Worm (Caenorhabditis elegans) whole organism, L1 larva: ENCODE results near the gene Y45F3A.5.

Source experiments
- C34B4.2 ChIP-seq: sonication (generic microtip); optimal IDR thresholded peaks from 2 replicates; lab custom pipeline; 2017; ENCODE audit warnings: mild to moderate bottlenecking, missing genetic modification characterization, missing compliant biosample characterization
- aha-1 ChIP-seq: fragments of 150-350 bp; optimal IDR thresholded peaks from 2 replicates; lab custom pipeline; 2014; ENCODE audit warnings: missing biosample characterization, missing genetic modification characterization
- alr-1 ChIP-seq: fragments of 200-800 bp; sonication (Bioruptor generic); optimal IDR thresholded peaks from 2 replicates; lab custom pipeline; 2018; ENCODE audit warnings: borderline replicate concordance, mild to moderate bottlenecking, missing genetic modification characterization, missing compliant biosample characterization
- aly-2 ChIP-seq: fragments of 150-350 bp; optimal IDR thresholded peaks from 2 replicates; lab custom pipeline; 2014; ENCODE audit warnings: missing biosample characterization, missing genetic modification characterization
- blmp-1 ChIP-seq: fragments of 150-350 bp; optimal IDR thresholded peaks from 2 replicates; lab custom pipeline; 2014; ENCODE audit warnings: missing biosample characterization, missing genetic modification characterization
- ceh-8 ChIP-seq: fragments of 200-800 bp; sonication (Bioruptor generic); optimal IDR thresholded peaks from 2 replicates; lab custom pipeline; 2018; ENCODE audit warnings: mild to moderate bottlenecking, missing genetic modification characterization, moderate library complexity, missing compliant biosample characterization
- ceh-82 ChIP-seq, 3 experiments: fragments of 150-350 bp in 1 of 3; sonication (generic microtip) in 2 of 3; optimal IDR thresholded peaks; 2 replicates each; lab custom pipeline; 2014 to 2017; ENCODE audit warnings: missing biosample characterization in 3 of 3, missing genetic modification characterization in 3 of 3
- dpl-1 ChIP-seq, 3 experiments: fragments of 150-350 bp in 2 of 3; sonication (generic microtip) in 1 of 3; optimal IDR thresholded peaks; 2 replicates each; lab custom pipeline; 2014 to 2017; ENCODE audit warnings: missing biosample characterization in 3 of 3, missing genetic modification characterization in 3 of 3, missing genetic modification reagents in 3 of 3
- dsc-1 ChIP-seq: sonication (generic microtip); optimal IDR thresholded peaks from 2 replicates; lab custom pipeline; 2016; ENCODE audit warnings: mild to moderate bottlenecking, missing genetic modification characterization, missing compliant biosample characterization
- egl-13 ChIP-seq: sonication (generic microtip); optimal IDR thresholded peaks from 2 replicates; lab custom pipeline; 2016; ENCODE audit warnings: missing genotype, missing genetic modification reagents, missing genetic modification characterization, missing compliant biosample characterization
- egl-27 ChIP-seq, 2 experiments: fragments of 150-350 bp in 1 of 2; sonication (generic microtip); optimal IDR thresholded peaks; 3 replicates each; lab custom pipeline; 2017 to 2018; ENCODE audit warnings: missing biosample characterization in 2 of 2, missing genetic modification characterization in 2 of 2, missing genetic modification reagents in 2 of 2
- elt-3 ChIP-seq, 6 experiments: fragments of 150-350 bp in 1 of 6; sonication (generic microtip); optimal IDR thresholded peaks; 2 replicates each; lab custom pipeline; 2017 to 2018; ENCODE audit warnings: missing biosample characterization in 6 of 6, missing genetic modification characterization in 6 of 6, inconsistent platforms in 1 of 6
- fos-1 ChIP-seq: fragments of 150-350 bp; optimal IDR thresholded peaks from 2 replicates; lab custom pipeline; 2014; ENCODE audit warnings: missing biosample characterization, missing genetic modification characterization
- hlh-4 ChIP-seq: sonication (generic microtip); optimal IDR thresholded peaks from 2 replicates; lab custom pipeline; 2016; ENCODE audit warnings: mild to moderate bottlenecking, missing genetic modification characterization, missing compliant biosample characterization
- lin-13 ChIP-seq: fragments of 150-350 bp; optimal IDR thresholded peaks from 2 replicates; lab custom pipeline; 2014; ENCODE audit warnings: missing biosample characterization, missing genetic modification reagents, missing genetic modification characterization
- lin-14 ChIP-seq: fragments of 200-800 bp; sonication (Bioruptor generic); optimal IDR thresholded peaks from 2 replicates; lab custom pipeline; 2018; ENCODE audit warnings: mild to moderate bottlenecking, missing genetic modification characterization, moderate library complexity, missing compliant biosample characterization
- lin-15B ChIP-seq: fragments of 150-350 bp; sonication (generic microtip); optimal IDR thresholded peaks from 3 replicates; lab custom pipeline; 2014; ENCODE audit warnings: missing biosample characterization, missing genetic modification characterization
- lsy-2 ChIP-seq, 2 experiments: fragments of 150-350 bp; optimal IDR thresholded peaks; 2 replicates each; lab custom pipeline; 2014; ENCODE audit warnings: missing biosample characterization in 2 of 2, missing genetic modification characterization in 2 of 2
- mef-2 ChIP-seq: fragments of 150-350 bp; optimal IDR thresholded peaks from 2 replicates; lab custom pipeline; 2014; ENCODE audit warnings: missing biosample characterization, missing genetic modification characterization
- mep-1 ChIP-seq: fragments of 150-350 bp; optimal IDR thresholded peaks from 2 replicates; lab custom pipeline; 2014; ENCODE audit warnings: missing biosample characterization, missing genetic modification characterization
- nhr-11 ChIP-seq: fragments of 150-350 bp; optimal IDR thresholded peaks from 2 replicates; lab custom pipeline; 2014; ENCODE audit warnings: missing biosample characterization, missing genetic modification characterization
- nhr-19 ChIP-seq: fragments of 200-800 bp; sonication (Bioruptor generic); conservative IDR thresholded peaks from 2 replicates; pipeline ENCODE4 v1.3.6; 2022; ENCODE audit warnings: missing genetic modification characterization, missing compliant biosample characterization
- nhr-47 ChIP-seq: sonication (generic microtip); optimal IDR thresholded peaks from 2 replicates; lab custom pipeline; 2016; ENCODE audit warnings: mild to moderate bottlenecking, missing genetic modification characterization, moderate library complexity, missing compliant biosample characterization
- nhr-71 ChIP-seq: sonication (generic microtip); optimal IDR thresholded peaks from 2 replicates; lab custom pipeline; 2016; ENCODE audit warnings: mild to moderate bottlenecking, missing genetic modification characterization, moderate library complexity, missing compliant biosample characterization
- nhr-77 ChIP-seq: fragments of 150-350 bp; optimal IDR thresholded peaks from 2 replicates; lab custom pipeline; 2014; ENCODE audit warnings: missing biosample characterization, missing genetic modification characterization
- nhr-85 ChIP-seq: sonication (generic microtip); peaks from one replicate; lab custom pipeline; 2016; ENCODE audit warnings: missing genetic modification characterization, inconsistent platforms, missing compliant biosample characterization
- pax-3 ChIP-seq: fragments of 200-800 bp; sonication (Bioruptor generic); optimal IDR thresholded peaks from 2 replicates; lab custom pipeline; 2018; ENCODE audit warnings: mild to moderate bottlenecking, missing genetic modification characterization, moderate library complexity, missing compliant biosample characterization
- snu-23 ChIP-seq: sonication (generic microtip); optimal IDR thresholded peaks from 2 replicates; lab custom pipeline; 2016; ENCODE audit warnings: missing genetic modification characterization, missing compliant biosample characterization
- sox-4 ChIP-seq: sonication (generic microtip); optimal IDR thresholded peaks from 2 replicates; lab custom pipeline; 2016; ENCODE audit warnings: missing genetic modification characterization, missing compliant biosample characterization
- sptf-1 ChIP-seq: fragments of 150-350 bp; optimal IDR thresholded peaks from 2 replicates; lab custom pipeline; 2014; ENCODE audit warnings: missing biosample characterization, missing genetic modification characterization
- unc-130 ChIP-seq: fragments of 150-350 bp; optimal IDR thresholded peaks from 2 replicates; lab custom pipeline; 2017; ENCODE audit warnings: missing biosample characterization, missing genetic modification characterization, inconsistent platforms
- xbp-1 ChIP-seq: sonication (generic microtip); optimal IDR thresholded peaks from 2 replicates; lab custom pipeline; 2016; ENCODE audit warnings: missing genetic modification characterization, missing compliant biosample characterization
- zag-1 ChIP-seq: fragments of 150-350 bp; optimal IDR thresholded peaks from 2 replicates; lab custom pipeline; 2014; ENCODE audit warnings: missing biosample characterization, missing genetic modification characterization
- zip-4 ChIP-seq: fragments of 200-800 bp; sonication (Bioruptor generic); optimal IDR thresholded peaks from 2 replicates; lab custom pipeline; 2018; ENCODE audit warnings: mild to moderate bottlenecking, missing genetic modification characterization, moderate library complexity, missing compliant biosample characterization
- ztf-11 ChIP-seq, 2 experiments: sonication (generic microtip); optimal IDR thresholded peaks; 2 replicates each; lab custom pipeline; 2016 to 2017; ENCODE audit warnings: missing genetic modification characterization in 2 of 2, missing biosample characterization in 1 of 2, missing compliant biosample characterization in 1 of 2
- ztf-4 ChIP-seq: fragments of 150-350 bp; optimal IDR thresholded peaks from 2 replicates; lab custom pipeline; 2014; ENCODE audit warnings: missing biosample characterization, missing genetic modification characterization

The Y45F3A.5 gene

DNA sequence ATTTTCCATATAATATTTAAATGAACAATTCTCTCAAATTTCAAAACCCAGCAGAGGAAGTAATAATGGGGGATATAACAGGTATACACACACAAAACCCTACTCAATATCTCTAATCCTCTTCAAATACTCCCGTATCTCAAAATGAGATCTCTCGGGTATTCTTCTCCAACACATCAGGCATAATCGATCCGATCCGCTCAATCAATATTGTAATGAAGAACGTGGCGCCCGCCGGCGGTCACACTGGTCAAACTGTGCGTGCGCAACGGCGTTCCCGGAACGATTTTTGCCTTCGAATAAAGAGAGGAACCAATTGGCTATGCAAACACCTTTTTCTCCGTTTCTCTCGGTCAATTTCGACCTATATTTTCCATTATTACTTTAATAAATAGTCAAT, 23.6 kb downstream of the Y45F3A.5 start:
- TF ChIP-seq blmp-1 (tag; lab: Kevin White, UChicago) (peak; percentile 13), nhr-47 (tag; lab: Kevin White, UChicago) (no peak), nhr-85 (tag; lab: Kevin White, UChicago) (peak; percentile 46), sox-4 (tag; lab: Kevin White, UChicago) (no peak), lin-14 (peak; percentile 38), snu-23 (GFP tag; lab: Kevin White, UChicago) (peak; percentile 35)

ce11 chrIII:10561904-10562303, 24.2 kb downstream of the Y45F3A.5 start, which contains the start of gene Y45F3A.1:
Y45F3A.1 (minus strand) TSS chrIII:10561915.
- TF ChIP-seq zip-4 (GFP tag; lab: Kevin White, UChicago) (no peak), egl-27 (tag; optimal IDR thresholded peaks at IDR 0.05; lab: Kevin White, UChicago) (no peak), egl-13 (tag; lab: Kevin White, UChicago) (no peak), aha-1 (no peak), mep-1 (no peak), xbp-1 (tag; lab: Kevin White, UChicago) (no peak), ztf-4 (tag; lab: Kevin White, UChicago) (no peak), pax-3 (tag; lab: Kevin White, UChicago) (no peak), fos-1 (no peak), C34B4.2 (tag; lab: Kevin White, UChicago) (no peak), mef-2 (no peak)

- TF ChIP-seq nhr-85 (tag; lab: Kevin White, UChicago) (no peak), sptf-1 (tag; lab: Kevin White, UChicago) (no peak), zag-1 (tag; lab: Kevin White, UChicago) (no peak), aly-2 (tag; lab: Kevin White, UChicago) (no peak), nhr-47 (tag; lab: Kevin White, UChicago) (no peak), nhr-19 (GFP tag; lab: Robert Waterston, UW) (no peak), dpl-1 (GFP tag; optimal IDR thresholded peaks at IDR 0.05; lab: Kevin White, UChicago) (no peak), ztf-11 (tag; optimal IDR thresholded peaks at IDR 0.05; lab: Kevin White, UChicago) (no peak), nhr-71 (tag; lab: Kevin White, UChicago) (no peak), unc-130 (no peak), elt-3 (tag; optimal IDR thresholded peaks at IDR 0.05; lab: Kevin White, UChicago) (no peak), nhr-11 (tag; lab: Kevin White, UChicago) (no peak), ceh-8 (GFP tag; lab: Kevin White, UChicago) (no peak), alr-1 (tag; lab: Kevin White, UChicago) (no peak), ceh-82 (tag; optimal IDR thresholded peaks at IDR 0.05; lab: Kevin White, UChicago) (no peak)
Observed at ce11 chrIII:10560296-10560695, 25.8 kb downstream of the Y45F3A.5 start, which contains the start of gene rab-30. rab-30 (plus strand) TSS chrIII:10560596.

DNA sequence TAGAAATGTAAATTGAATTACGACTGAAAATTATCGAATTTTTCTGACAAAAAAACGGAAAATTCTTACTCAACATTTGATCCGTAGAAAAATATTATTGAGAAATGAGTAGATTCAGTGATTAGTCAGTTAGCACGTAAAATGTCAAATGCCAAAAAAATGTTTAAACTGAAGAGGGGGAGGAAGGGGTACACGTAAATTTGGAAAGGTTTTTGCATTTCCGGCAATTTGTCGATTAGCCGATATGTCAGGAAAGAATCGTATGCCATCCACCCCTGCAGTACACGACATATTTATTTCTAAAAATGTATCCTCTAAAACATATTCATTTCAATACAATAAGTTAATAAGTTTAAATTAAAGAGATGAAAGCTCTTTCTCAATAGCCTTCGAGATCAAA, 28.2 kb downstream of the Y45F3A.5 start, which contains the start of gene T21C12.4:
Gene T21C12.4, minus strand, starts transcription at position 101 of the 400 bp plus-strand sequence.
- no peak for TF ChIP-seq dsc-1 (tag; lab: Kevin White, UChicago)
- TF ChIP-seq mef-2, result no peak
- TF ChIP-seq lin-15B, result no peak
- no peak for TF ChIP-seq hlh-4 (tag; lab: Kevin White, UChicago)
- no peak for TF ChIP-seq lsy-2 (tag; optimal IDR thresholded peaks at IDR 0.05; lab: Kevin White, UChicago)
- no peak for TF ChIP-seq nhr-77 (tag; lab: Kevin White, UChicago)
- no peak for TF ChIP-seq zag-1 (tag; lab: Kevin White, UChicago)
- TF ChIP-seq nhr-11 (tag; lab: Kevin White, UChicago), result no peak
- TF ChIP-seq lin-13, result no peak
- TF ChIP-seq sptf-1 (tag; lab: Kevin White, UChicago), result no peak
